Fruit fly (Drosophila melanogaster) whole organism, embryonic: ENCODE measurements around the gene CG9581.
A peak's percentile ranks its signal among the peaks of the same experiment; 100 is the strongest.

Experiments
- Blimp-1 ChIP-seq: fragments of 200-800 bp; sonication (Bioruptor generic); optimal IDR thresholded peaks from 3 replicates; lab custom pipeline; 2018; ENCODE audit warnings: missing biosample characterization, missing genetic modification characterization, mild to moderate bottlenecking, moderate library complexity, missing genetic modification reagents
- CG10274 ChIP-seq: fragments of 200-800 bp; sonication (Bioruptor generic); optimal IDR thresholded peaks from 3 replicates; lab custom pipeline; 2017; ENCODE audit warnings: missing biosample characterization, mild to moderate bottlenecking, missing genetic modification characterization
- CG11093 ChIP-seq: fragments of 200-800 bp; sonication (Bioruptor generic); IDR thresholded peaks from 3 replicates; pipeline ENCODE4 v1.3.6; 2022; ENCODE audit warnings: missing biosample characterization, missing genetic modification characterization
- CG11247 ChIP-seq: fragments of 200-800 bp; sonication (Bioruptor generic); IDR thresholded peaks from 2 replicates; pipeline ENCODE4 v1.3.6; 2022; ENCODE audit warnings: missing biosample characterization, missing genetic modification characterization
- CG11695 ChIP-seq: fragments of 200-800 bp; sonication (Bioruptor generic); IDR thresholded peaks from 3 replicates; pipeline ENCODE4 v1.3.6; 2022; ENCODE audit warnings: missing biosample characterization, missing genetic modification characterization
- CG11696 ChIP-seq: fragments of 200-800 bp; sonication (Bioruptor generic); IDR thresholded peaks from 2 replicates; pipeline ENCODE4 v1.3.6; 2022; ENCODE audit warnings: missing biosample characterization, missing genetic modification characterization
- CG12299 ChIP-seq: fragments of 200-800 bp; sonication (Bioruptor generic); optimal IDR thresholded peaks from 2 replicates; lab custom pipeline; 2018; ENCODE audit warnings: missing biosample characterization, mild to moderate bottlenecking, missing genetic modification characterization
- CG13894 ChIP-seq: fragments of 200-800 bp; sonication (Bioruptor generic); optimal IDR thresholded peaks from 3 replicates; lab custom pipeline; 2018; ENCODE audit warnings: missing biosample characterization, mild to moderate bottlenecking, missing genetic modification characterization, moderate library complexity
- CG15073 ChIP-seq: fragments of 200-800 bp; sonication (Bioruptor generic); optimal IDR thresholded peaks from 2 replicates; lab custom pipeline; 2016; ENCODE audit warnings: missing biosample characterization, missing genetic modification characterization
- CG1647 ChIP-seq: fragments of 200-800 bp; sonication (Bioruptor generic); optimal IDR thresholded peaks from 3 replicates; lab custom pipeline; 2016; ENCODE audit warnings: missing biosample characterization, missing genetic modification characterization
- CG17359 ChIP-seq: fragments of 200-800 bp; sonication (Bioruptor generic); optimal IDR thresholded peaks from 3 replicates; lab custom pipeline; 2018; ENCODE audit warnings: missing biosample characterization, mild to moderate bottlenecking, missing genetic modification characterization, moderate library complexity
- CG17385 ChIP-seq: fragments of 200-800 bp; sonication (Bioruptor generic); optimal IDR thresholded peaks from 3 replicates; lab custom pipeline; 2018; ENCODE audit warnings: missing biosample characterization, mild to moderate bottlenecking, missing genetic modification characterization
- CG17612 ChIP-seq: fragments of 200-800 bp; sonication (Bioruptor generic); IDR thresholded peaks from 2 replicates; pipeline ENCODE4 v1.3.6; 2022; ENCODE audit warnings: missing biosample characterization, missing genetic modification characterization
- CG18262 ChIP-seq: fragments of 200-800 bp; optimal IDR thresholded peaks from 3 replicates; lab custom pipeline; 2019; ENCODE audit warnings: missing biosample characterization, mild to moderate bottlenecking, missing genetic modification characterization, moderate library complexity
- CG30020 ChIP-seq: fragments of 200-800 bp; optimal IDR thresholded peaks from 2 replicates; lab custom pipeline; 2019; ENCODE audit warnings: missing biosample characterization, mild to moderate bottlenecking, missing genetic modification characterization, moderate library complexity
- CG32532 ChIP-seq: fragments of 200-800 bp; sonication (Bioruptor generic); IDR thresholded peaks from 2 replicates; pipeline ENCODE4 v1.3.6; 2022; ENCODE audit warnings: missing biosample characterization, missing genetic modification characterization
- CG3407 ChIP-seq: fragments of 200-800 bp; sonication (Bioruptor generic); optimal IDR thresholded peaks from 2 replicates; lab custom pipeline; 2018; ENCODE audit warnings: missing biosample characterization, mild to moderate bottlenecking, missing genetic modification characterization
- CG3847 ChIP-seq: fragments of 200-800 bp; sonication (Bioruptor generic); IDR thresholded peaks from 2 replicates; pipeline ENCODE4 v1.3.6; 2022; ENCODE audit warnings: missing biosample characterization, missing genetic modification characterization
- CG4617 ChIP-seq: fragments of 200-800 bp; sonication (Bioruptor generic); optimal IDR thresholded peaks from 3 replicates; lab custom pipeline; 2016; ENCODE audit warnings: missing biosample characterization, missing genetic modification characterization, borderline replicate concordance
- CG5245 ChIP-seq: fragments of 200-800 bp; sonication (Bioruptor generic); optimal IDR thresholded peaks from 3 replicates; lab custom pipeline; 2016; ENCODE audit warnings: missing biosample characterization, missing genetic modification characterization
- CG6683 ChIP-seq: fragments of 200-800 bp; sonication (Bioruptor generic); optimal IDR thresholded peaks from 2 replicates; lab custom pipeline; 2017; ENCODE audit warnings: missing biosample characterization, mild to moderate bottlenecking, missing genetic modification characterization, missing genetic modification reagents
- CG6791 ChIP-seq: fragments of 200-800 bp; sonication (Bioruptor generic); IDR thresholded peaks from 3 replicates; pipeline ENCODE4 v1.3.6; 2022; ENCODE audit warnings: missing biosample characterization, missing genetic modification characterization; ENCODE audit not compliant: partially characterized antibody
- CG8089 ChIP-seq: fragments of 200-800 bp; sonication (Bioruptor generic); optimal IDR thresholded peaks from 3 replicates; lab custom pipeline; 2016; ENCODE audit warnings: missing biosample characterization, missing genetic modification characterization
- CG9215 ChIP-seq: fragments of 200-800 bp; sonication (Bioruptor generic); IDR thresholded peaks from 2 replicates; pipeline ENCODE4 v1.3.6; 2022; ENCODE audit warnings: missing biosample characterization, missing genetic modification characterization
- CkIIα-i1 ChIP-seq: fragments of 200-800 bp; sonication (Bioruptor generic); IDR thresholded peaks from 2 replicates; pipeline ENCODE4 v1.3.6; 2022; ENCODE audit warnings: missing biosample characterization, missing genetic modification characterization
- Dbx ChIP-seq: fragments of 200-800 bp; sonication (Bioruptor generic); IDR thresholded peaks from 3 replicates; pipeline ENCODE4 v1.3.6; 2022; ENCODE audit warnings: missing biosample characterization, missing genetic modification characterization
- Dip2 ChIP-seq: fragments of 200-800 bp; sonication (Bioruptor generic); IDR thresholded peaks from 2 replicates; pipeline ENCODE4 v1.3.6; 2022; ENCODE audit warnings: missing biosample characterization, missing genetic modification characterization
- Doc2 ChIP-seq: fragments of 200-800 bp; sonication (Bioruptor generic); IDR thresholded peaks from 2 replicates; pipeline ENCODE4 v1.3.6; 2022; ENCODE audit warnings: missing biosample characterization, missing genetic modification characterization
- Hey ChIP-seq: fragments of 200-800 bp; sonication (Bioruptor generic); optimal IDR thresholded peaks from 3 replicates; lab custom pipeline; 2018; ENCODE audit warnings: missing biosample characterization, mild to moderate bottlenecking, missing genetic modification characterization
- Hr3 ChIP-seq: fragments of 200-800 bp; sonication (Bioruptor generic); optimal IDR thresholded peaks from 3 replicates; lab custom pipeline; 2016; ENCODE audit warnings: missing biosample characterization, missing genetic modification characterization
- Lhr ChIP-seq: fragments of 200-800 bp; sonication (Bioruptor generic); optimal IDR thresholded peaks from 3 replicates; lab custom pipeline; 2017; ENCODE audit warnings: mild to moderate bottlenecking, missing biosample characterization, missing genetic modification reagents, missing genetic modification characterization
- MTF-1 ChIP-seq: fragments of 200-800 bp; sonication (Bioruptor generic); optimal IDR thresholded peaks from 2 replicates; lab custom pipeline; 2018; ENCODE audit warnings: missing biosample characterization, mild to moderate bottlenecking, missing genetic modification characterization, borderline replicate concordance
- Mes4 ChIP-seq: fragments of 200-800 bp; sonication (Bioruptor generic); optimal IDR thresholded peaks from 2 replicates; lab custom pipeline; 2016; ENCODE audit warnings: missing biosample characterization, missing genetic modification characterization
- Opbp ChIP-seq: fragments of 200-800 bp; sonication (Bioruptor generic); IDR thresholded peaks from 3 replicates; pipeline ENCODE4 v1.3.6; 2022; ENCODE audit warnings: missing biosample characterization, missing genetic modification characterization; ENCODE audit not compliant: partially characterized antibody
- Spps ChIP-seq: fragments of 200-800 bp; sonication (Bioruptor generic); optimal IDR thresholded peaks from 2 replicates; lab custom pipeline; 2018; ENCODE audit warnings: missing biosample characterization, mild to moderate bottlenecking, missing genetic modification characterization
- Sry-β ChIP-seq: fragments of 200-800 bp; sonication (Bioruptor generic); optimal IDR thresholded peaks from 2 replicates; lab custom pipeline; 2018; ENCODE audit warnings: missing biosample characterization, mild to moderate bottlenecking, missing genetic modification characterization, moderate library complexity
- Ssrp ChIP-seq: fragments of 200-800 bp; sonication (Bioruptor generic); optimal IDR thresholded peaks from 2 replicates; lab custom pipeline; 2018; ENCODE audit warnings: missing biosample characterization, mild to moderate bottlenecking, missing genetic modification characterization, moderate library complexity
- Trl ChIP-seq, 3 experiments: fragments of >200 bp in 2 of 3; fragments of 200-800 bp in 1 of 3; sonication (Bioruptor generic) in 1 of 3; optimal IDR thresholded peaks; 2 replicates in 1 of 3; 3 replicates in 2 of 3; lab custom pipeline; 2016 to 2017; ENCODE audit warnings: missing biosample characterization in 1 of 3, missing genetic modification characterization in 1 of 3
- YL-1 ChIP-seq: fragments of 200-800 bp; sonication (Bioruptor generic); optimal IDR thresholded peaks from 3 replicates; lab custom pipeline; 2017; ENCODE audit warnings: missing biosample characterization, mild to moderate bottlenecking, missing genetic modification characterization
- chn ChIP-seq: fragments of 200-800 bp; sonication (Bioruptor generic); optimal IDR thresholded peaks from 2 replicates; lab custom pipeline; 2016; ENCODE audit warnings: missing biosample characterization, missing genetic modification characterization
- fd96Cb ChIP-seq: fragments of 200-800 bp; sonication (Bioruptor generic); optimal IDR thresholded peaks from 2 replicates; lab custom pipeline; 2018; ENCODE audit warnings: missing biosample characterization, mild to moderate bottlenecking, missing genetic modification characterization, moderate library complexity
- gce ChIP-seq: fragments of 200-800 bp; sonication (Bioruptor generic); IDR thresholded peaks from 3 replicates; pipeline ENCODE4 v1.3.6; 2022; ENCODE audit warnings: missing biosample characterization, missing genetic modification characterization
- jumu ChIP-seq: fragments of 200-800 bp; sonication (Bioruptor generic); optimal IDR thresholded peaks from 3 replicates; lab custom pipeline; 2016; ENCODE audit warnings: missing biosample characterization, missing genetic modification characterization
- mam ChIP-seq: fragments of 200-800 bp; sonication (Bioruptor generic); optimal IDR thresholded peaks from 3 replicates; lab custom pipeline; 2016; ENCODE audit warnings: missing biosample characterization, missing genetic modification characterization
- nerfin-1 ChIP-seq: fragments of 200-800 bp; sonication (Bioruptor generic); optimal IDR thresholded peaks from 3 replicates; lab custom pipeline; 2019; ENCODE audit warnings: missing biosample characterization, mild to moderate bottlenecking, missing genetic modification characterization, moderate library complexity
- prd ChIP-seq, 3 experiments: fragments of >200 bp in 2 of 3; fragments of 200-800 bp in 1 of 3; sonication (Bioruptor generic) in 1 of 3; optimal IDR thresholded peaks in 2 of 3; IDR thresholded peaks in 1 of 3; 2 replicates in 2 of 3; 3 replicates in 1 of 3; pipeline versions ENCODE4 v1.3.6 to Lab custom; 2017 to 2022; ENCODE audit warnings: missing biosample characterization in 1 of 3, missing genetic modification characterization in 1 of 3
- slou ChIP-seq: fragments of 200-800 bp; sonication (Bioruptor generic); optimal IDR thresholded peaks from 3 replicates; lab custom pipeline; 2016; ENCODE audit warnings: missing biosample characterization, missing genetic modification characterization
- ttk ChIP-seq: fragments of 200-800 bp; sonication (Bioruptor generic); IDR thresholded peaks from 2 replicates; pipeline ENCODE4 v2.1.2; 2022; ENCODE audit warnings: missing biosample characterization, missing genetic modification characterization
- tup ChIP-seq: fragments of 200-800 bp; sonication (Bioruptor generic); optimal IDR thresholded peaks from 2 replicates; lab custom pipeline; 2016; ENCODE audit warnings: missing biosample characterization, mild to moderate bottlenecking, missing genetic modification characterization, moderate library complexity
- vvl ChIP-seq: fragments of 200-800 bp; sonication (Bioruptor generic); IDR thresholded peaks from 2 replicates; pipeline ENCODE4 v1.3.6; 2022; ENCODE audit warnings: missing biosample characterization, missing genetic modification characterization
- zfh2 ChIP-seq: fragments of 200-800 bp; sonication (Bioruptor generic); optimal IDR thresholded peaks from 2 replicates; lab custom pipeline; 2016; ENCODE audit warnings: missing biosample characterization, missing genetic modification characterization

CG9581 gene

dm6 chrX:20169898-20170297 is at the start of gene CG9581, which contains the start of gene CG9578 (continued):
- TF ChIP-seq CG32532 (no peak), nerfin-1 (tag; lab: Kevin White, UChicago) (peak; percentile 2), CG3407 (GFP tag; lab: Kevin White, UChicago) (no peak), CG10274 (no peak), Blimp-1 (no peak), CG30020 (peak; percentile 54), MTF-1 (no peak), gce (GFP tag; lab: Robert Waterston, UW) (no peak), CG5245 (GFP tag; lab: Kevin White, UChicago) (no peak), Trl (optimal IDR thresholded peaks at IDR 0.05; lab: Kevin White, UChicago) (no peak), Trl (GFP tag; optimal IDR thresholded peaks at IDR 0.05; lab: Kevin White, UChicago) (no peak), Hey (tag; lab: Kevin White, UChicago) (no peak), chn (GFP tag; lab: Kevin White, UChicago) (no peak), Dip2 (no peak), vvl (GFP tag; lab: Robert Waterston, UW) (no peak), CG17385 (GFP tag; lab: Kevin White, UChicago) (no peak), CG13894 (no peak), Hr3 (GFP tag; lab: Kevin White, UChicago) (no peak), mam (GFP tag; lab: Kevin White, UChicago) (no peak), Spps (no peak), zfh2 (GFP tag; lab: Kevin White, UChicago) (no peak), CG4617 (GFP tag; lab: Kevin White, UChicago) (peak; percentile 26), CG1647 (GFP tag; lab: Kevin White, UChicago) (no peak), CG11695 (no peak), CG18262 (tag; lab: Kevin White, UChicago) (no peak), CG15073 (GFP tag; lab: Kevin White, UChicago) (no peak), Sry-β (no peak), CG17359 (no peak), Lhr (GFP tag; lab: Kevin White, UChicago) (no peak), Doc2 (no peak), CG11247 (GFP tag; lab: Robert Waterston, UW) (no peak), CG12299 (tag; lab: Kevin White, UChicago) (no peak), CG9215 (GFP tag; lab: Robert Waterston, UW) (0 out of 2 replicates have a peak, but pooled peaks have one; percentile 16), CG6791 (GFP tag; lab: Robert Waterston, UW) (peak; percentile 68), slou (no peak), YL-1 (GFP tag; lab: Kevin White, UChicago) (no peak), prd (optimal IDR thresholded peaks at IDR 0.05; lab: Kevin White, UChicago) (no peak), prd (GFP tag; IDR thresholded peaks at IDR 0.05; lab: Robert Waterston, UW) (no peak), CG8089 (GFP tag; lab: Kevin White, UChicago) (no peak), CkIIα-i1 (GFP tag; lab: Robert Waterston, UW) (no peak), CG11696 (GFP tag; lab: Robert Waterston, UW) (no peak), Mes4 (GFP tag; lab: Kevin White, UChicago) (no peak), Opbp (GFP tag; lab: Robert Waterston, UW) (peak; percentile 51; the same call in 2 of the 3 replicates), tup (GFP tag; lab: Kevin White, UChicago) (no peak), CG3847 (GFP tag; lab: Robert Waterston, UW) (0 out of 2 replicates have a peak, but pooled peaks have one; percentile 28), CG11093 (GFP tag; lab: Robert Waterston, UW) (no peak), Ssrp (tag; lab: Kevin White, UChicago) (no peak), jumu (GFP tag; lab: Kevin White, UChicago) (no peak), ttk (GFP tag; lab: Robert Waterston, UW) (no peak), CG17612 (GFP tag; lab: Robert Waterston, UW) (no peak), fd96Cb (tag; lab: Kevin White, UChicago) (no peak), Dbx (GFP tag; lab: Robert Waterston, UW) (no peak), CG6683 (GFP tag; lab: Kevin White, UChicago) (no peak)
